Fruit fly (Drosophila melanogaster): ENCODE data around the gene CG13771.

DNA sequence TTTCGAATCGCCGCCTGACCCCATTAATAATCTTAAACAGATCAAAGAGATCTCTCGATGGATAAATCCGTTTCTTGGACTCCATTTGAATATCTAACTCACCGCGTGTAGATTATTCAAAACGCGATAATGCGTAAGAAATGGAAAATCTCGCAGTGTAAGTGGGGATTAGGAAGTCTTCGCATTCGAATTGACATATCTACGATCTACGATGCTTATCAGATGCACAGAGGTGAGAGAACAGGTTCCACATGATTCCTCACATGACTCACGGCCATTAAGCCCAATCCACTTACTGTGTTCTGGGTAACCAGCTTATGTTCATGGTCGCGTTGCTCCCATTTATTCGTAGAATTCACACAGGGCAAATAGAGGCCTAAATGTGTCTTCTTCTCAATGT is 32.8 kb upstream of the CG13771 start:
- TF ChIP-seq Lhr (GFP tag; optimal IDR thresholded peaks at IDR 0.05) (no peak), Oli (tag; optimal IDR thresholded peaks at IDR 0.05) (no peak), B-H1 (GFP tag; IDR thresholded peaks at IDR 0.05) (no peak), zf30C (GFP tag; optimal IDR thresholded peaks at IDR 0.05) (no peak), gt (GFP tag; IDR thresholded peaks at IDR 0.05) (no peak), HLH4C (GFP tag; IDR thresholded peaks at IDR 0.05; ENCODE audit: partially characterized antibody) (no peak), Lim3 (GFP tag; IDR thresholded peaks at IDR 0.05) (no peak), CG16779 (GFP tag; IDR thresholded peaks at IDR 0.05) (no peak), kay (GFP tag; optimal IDR thresholded peaks at IDR 0.05) (no peak), Atf6 (GFP tag; IDR thresholded peaks at IDR 0.05) (no peak), Nf-YA (GFP tag; IDR thresholded peaks at IDR 0.05) (no peak), Hsf (GFP tag; optimal IDR thresholded peaks at IDR 0.05) (no peak)
